Fruit fly (Drosophila melanogaster) whole organism, adult: ENCODE measurements around the gene CG10445.

ENCODE experiments used
- CG11617 ChIP-seq: fragments of 200-800 bp; sonication (Bioruptor generic); optimal IDR thresholded peaks from 2 replicates; lab custom pipeline; 2017; ENCODE audit warnings: mild to moderate bottlenecking, missing biosample characterization, missing genetic modification reagents, missing genetic modification characterization
- CG12768 ChIP-seq: fragments of 200-800 bp; sonication (Bioruptor generic); optimal IDR thresholded peaks from 2 replicates; lab custom pipeline; 2017; ENCODE audit warnings: missing biosample characterization, missing genetic modification characterization, mild to moderate bottlenecking, moderate library complexity, missing genetic modification reagents
- CG14711 ChIP-seq: fragments of 200-800 bp; sonication (Bioruptor generic); optimal IDR thresholded peaks from 2 replicates; lab custom pipeline; 2018; ENCODE audit warnings: missing biosample characterization, mild to moderate bottlenecking, missing genetic modification characterization, moderate library complexity
- CG1620 ChIP-seq: fragments of 200-800 bp; sonication (Bioruptor generic); optimal IDR thresholded peaks from 2 replicates; lab custom pipeline; 2016; ENCODE audit warnings: missing biosample characterization, missing genetic modification characterization
- CG33017 ChIP-seq: fragments of 200-800 bp; sonication (Bioruptor generic); optimal IDR thresholded peaks from 2 replicates; lab custom pipeline; 2018; ENCODE audit warnings: missing biosample characterization, mild to moderate bottlenecking, missing genetic modification characterization, moderate library complexity
- CG5204 ChIP-seq: fragments of 200-800 bp; sonication (Bioruptor generic); optimal IDR thresholded peaks from 2 replicates; lab custom pipeline; 2016; ENCODE audit warnings: missing biosample characterization, missing genetic modification characterization
- CG7045 ChIP-seq: fragments of 200-800 bp; sonication (Bioruptor generic); optimal IDR thresholded peaks from 2 replicates; lab custom pipeline; 2017; ENCODE audit warnings: missing biosample characterization, mild to moderate bottlenecking, missing genetic modification characterization
- CG7101 ChIP-seq: fragments of 200-800 bp; sonication (Bioruptor generic); optimal IDR thresholded peaks from 2 replicates; lab custom pipeline; 2018; ENCODE audit warnings: missing biosample characterization, mild to moderate bottlenecking, missing genetic modification characterization, moderate library complexity
- Clk ChIP-seq: fragments of 200-800 bp; sonication (Bioruptor generic); optimal IDR thresholded peaks from 2 replicates; lab custom pipeline; 2017; ENCODE audit warnings: missing biosample characterization, missing genetic modification characterization
- Crg-1 ChIP-seq: fragments of 200-800 bp; sonication (Bioruptor generic); optimal IDR thresholded peaks from 2 replicates; lab custom pipeline; 2016; ENCODE audit warnings: missing biosample characterization, missing genetic modification characterization
- Hr96 ChIP-seq: fragments of 200-800 bp; sonication (Bioruptor generic); optimal IDR thresholded peaks from 2 replicates; lab custom pipeline; 2016; ENCODE audit warnings: missing biosample characterization, missing genetic modification characterization
- Mnt ChIP-seq: fragments of 200-800 bp; sonication (Bioruptor generic); optimal IDR thresholded peaks from 2 replicates; lab custom pipeline; 2016; ENCODE audit warnings: missing biosample characterization, mild to moderate bottlenecking, missing genetic modification characterization
- bab1 ChIP-seq: fragments of 200-800 bp; sonication (Bioruptor generic); optimal IDR thresholded peaks from 3 replicates; lab custom pipeline; 2019; ENCODE audit warnings: missing biosample characterization, mild to moderate bottlenecking, missing genetic modification characterization, moderate library complexity
- cic ChIP-seq: fragments of 200-800 bp; sonication (Bioruptor generic); optimal IDR thresholded peaks from 2 replicates; lab custom pipeline; 2017; ENCODE audit warnings: missing biosample characterization, mild to moderate bottlenecking, missing genetic modification characterization, moderate library complexity
- cnc ChIP-seq, 2 experiments: fragments of >200 bp; optimal IDR thresholded peaks; 2 replicates each; lab custom pipeline; 2017
- kay ChIP-seq: fragments of 200-800 bp; sonication (Bioruptor generic); peaks from one replicate; lab custom pipeline; 2016; ENCODE audit warnings: missing biosample characterization, missing genetic modification characterization, borderline replicate concordance
- ovo ChIP-seq: fragments of 200-800 bp; sonication (Bioruptor generic); optimal IDR thresholded peaks from 2 replicates; lab custom pipeline; 2016; ENCODE audit warnings: missing biosample characterization, missing genetic modification characterization
- pad ChIP-seq: fragments of 200-800 bp; sonication (Bioruptor generic); optimal IDR thresholded peaks from 3 replicates; lab custom pipeline; 2017; ENCODE audit warnings: missing biosample characterization, missing genetic modification characterization, mild to moderate bottlenecking, moderate library complexity, missing genetic modification reagents
- tj ChIP-seq: fragments of 200-800 bp; sonication (Bioruptor generic); optimal IDR thresholded peaks from 3 replicates; lab custom pipeline; 2017; ENCODE audit warnings: missing biosample characterization, mild to moderate bottlenecking, missing genetic modification characterization, moderate library complexity
- toe ChIP-seq: fragments of 200-800 bp; sonication (Bioruptor generic); optimal IDR thresholded peaks from 2 replicates; lab custom pipeline; 2016; ENCODE audit warnings: missing biosample characterization, missing genetic modification characterization

CG10445 gene

DNA sequence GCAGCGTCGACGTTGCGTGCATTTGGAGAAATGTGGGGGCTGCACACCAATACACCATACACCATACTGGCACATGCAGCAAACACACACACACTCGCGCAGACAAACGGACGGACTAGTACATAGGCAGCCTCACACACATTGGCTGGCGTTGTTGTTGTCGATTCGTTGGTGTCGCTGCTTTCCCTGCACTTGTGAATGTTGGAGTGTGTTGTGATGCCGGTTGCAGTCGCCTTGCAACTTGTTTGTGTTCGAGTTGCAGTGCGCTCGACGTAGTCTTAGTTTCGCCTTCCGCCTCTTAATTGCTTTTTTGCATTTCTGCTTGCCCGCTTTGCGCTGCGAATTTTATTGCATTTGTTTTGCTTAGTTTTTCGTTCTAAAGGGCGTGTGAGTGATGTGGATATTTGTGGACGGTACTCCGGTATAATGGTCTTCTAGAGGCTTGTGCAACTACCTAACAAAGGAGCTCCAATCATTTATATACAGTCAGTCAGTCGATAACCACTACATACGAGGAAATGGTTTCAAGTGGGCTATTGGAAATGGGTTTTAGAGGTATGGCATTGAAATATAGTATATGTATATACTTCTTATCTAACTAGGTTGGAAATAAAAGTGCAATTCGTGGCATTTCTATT is 43.5 kb upstream of the CG10445 start:
- TF ChIP-seq CG14711 (tag; lab: Kevin White, UChicago): no peak
- TF ChIP-seq bab1 (GFP tag; lab: Kevin White, UChicago): peak; percentile 15
- TF ChIP-seq tj (GFP tag; lab: Kevin White, UChicago): peak; percentile 5
- no peak for TF ChIP-seq ovo (GFP tag; lab: Kevin White, UChicago)
- no peak for TF ChIP-seq CG12768 (GFP tag; lab: Kevin White, UChicago)
- no peak for TF ChIP-seq Clk
- no peak for TF ChIP-seq cnc (optimal IDR thresholded peaks at IDR 0.05; lab: Kevin White, UChicago)
- TF ChIP-seq Hr96 (GFP tag; lab: Kevin White, UChicago): no peak
- peak; percentile 40 for TF ChIP-seq cic (GFP tag; lab: Kevin White, UChicago)
- no peak for TF ChIP-seq toe (GFP tag; lab: Kevin White, UChicago)
- TF ChIP-seq Crg-1 (GFP tag; lab: Kevin White, UChicago): no peak
- TF ChIP-seq kay: peak; percentile 79
- no peak for TF ChIP-seq CG11617
- TF ChIP-seq CG7045: no peak
- no peak for TF ChIP-seq CG33017 (tag; lab: Kevin White, UChicago)
- TF ChIP-seq Mnt (GFP tag; lab: Kevin White, UChicago): peak; percentile 66
- no peak for TF ChIP-seq CG5204
- TF ChIP-seq pad (GFP tag; lab: Kevin White, UChicago): no peak
- no peak for TF ChIP-seq CG7101 (tag; lab: Kevin White, UChicago)
- TF ChIP-seq CG1620 (GFP tag; lab: Kevin White, UChicago): no peak

DNA sequence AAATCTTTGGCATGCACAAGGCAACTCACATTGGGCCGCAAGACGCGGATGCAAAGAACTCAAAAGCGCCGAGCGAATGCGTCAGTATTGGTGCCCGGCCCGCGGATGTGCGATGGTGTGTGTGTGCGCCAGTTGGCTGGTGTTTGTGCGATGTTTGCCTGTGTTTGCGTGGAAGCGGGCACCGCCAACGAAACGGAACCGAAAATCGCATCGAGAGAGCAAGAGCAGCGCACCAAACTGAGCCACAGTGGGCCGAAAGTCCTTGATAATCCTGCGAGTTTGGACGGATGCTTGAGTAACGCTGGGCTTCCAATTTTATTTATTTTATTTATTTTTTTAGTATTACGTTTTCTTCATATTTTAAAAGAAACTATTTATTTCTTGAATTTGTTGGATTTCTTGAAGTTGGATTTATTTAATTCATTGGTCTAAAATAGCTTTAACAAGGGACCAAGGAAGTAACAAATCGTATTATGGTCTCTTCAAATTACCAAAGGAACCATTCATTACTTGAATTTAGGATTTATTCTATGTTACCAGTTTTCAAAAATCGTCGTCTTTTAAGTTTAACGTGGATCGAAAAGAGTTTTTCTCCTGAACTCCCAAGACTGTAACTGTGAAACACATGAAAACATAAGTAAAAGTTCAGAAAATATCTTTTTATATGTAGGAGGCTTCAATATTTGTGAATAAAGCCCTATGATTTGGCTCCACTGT is 42.8 kb upstream of the CG10445 start:
- no peak for TF ChIP-seq CG14711 (tag; lab: Kevin White, UChicago)
- TF ChIP-seq ovo (GFP tag; lab: Kevin White, UChicago): no peak
- no peak for TF ChIP-seq cnc (optimal IDR thresholded peaks at IDR 0.05; lab: Kevin White, UChicago)
- peak; percentile 34 for TF ChIP-seq CG12768 (GFP tag; lab: Kevin White, UChicago)
- TF ChIP-seq Hr96 (GFP tag; lab: Kevin White, UChicago): peak; percentile 2
- peak; percentile 16 for TF ChIP-seq toe (GFP tag; lab: Kevin White, UChicago)
- TF ChIP-seq CG5204: peak; percentile 56
- peak; percentile 69 for TF ChIP-seq Mnt (GFP tag; lab: Kevin White, UChicago)
- TF ChIP-seq CG33017 (tag; lab: Kevin White, UChicago): no peak
- TF ChIP-seq bab1 (GFP tag; lab: Kevin White, UChicago): no peak
- no peak for TF ChIP-seq Clk
- TF ChIP-seq Crg-1 (GFP tag; lab: Kevin White, UChicago): no peak
- TF ChIP-seq tj (GFP tag; lab: Kevin White, UChicago): peak; percentile 3
- TF ChIP-seq pad (GFP tag; lab: Kevin White, UChicago): peak; percentile 13
- peak; percentile 43 for TF ChIP-seq CG7045
- no peak for TF ChIP-seq CG1620 (GFP tag; lab: Kevin White, UChicago)
- TF ChIP-seq CG7101 (tag; lab: Kevin White, UChicago): no peak
- peak; percentile 75 for TF ChIP-seq CG11617
- no peak for TF ChIP-seq kay
- TF ChIP-seq cic (GFP tag; lab: Kevin White, UChicago): no peak

DNA sequence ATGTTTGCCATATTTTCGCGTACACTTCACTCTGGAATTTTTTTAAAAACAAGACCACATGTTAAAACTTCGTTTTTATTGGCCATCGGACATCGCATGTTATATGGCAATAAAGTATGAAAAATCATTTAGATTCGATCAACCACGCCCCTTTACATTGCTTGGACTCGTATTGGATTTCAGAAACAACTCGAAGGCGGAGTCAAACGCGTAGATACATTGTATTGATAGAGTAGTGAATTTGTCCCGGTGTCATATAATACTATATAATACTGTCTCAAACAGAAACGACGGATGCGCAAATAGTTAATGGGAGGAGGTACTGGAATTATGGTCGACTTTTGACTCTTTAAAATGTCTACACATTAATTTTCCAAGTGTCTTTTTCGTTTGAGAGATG is 41.2 kb upstream of the CG10445 start:
- TF ChIP-seq CG7045 (no peak), CG11617 (no peak), CG1620 (GFP tag; lab: Kevin White, UChicago) (no peak), ovo (GFP tag; lab: Kevin White, UChicago) (no peak), CG5204 (no peak), Hr96 (GFP tag; lab: Kevin White, UChicago) (no peak), Crg-1 (GFP tag; lab: Kevin White, UChicago) (no peak), toe (GFP tag; lab: Kevin White, UChicago) (no peak), cnc (optimal IDR thresholded peaks at IDR 0.05; lab: Kevin White, UChicago) (no peak), CG7101 (tag; lab: Kevin White, UChicago) (no peak), Clk (no peak), CG33017 (tag; lab: Kevin White, UChicago) (no peak), CG12768 (GFP tag; lab: Kevin White, UChicago) (no peak), bab1 (GFP tag; lab: Kevin White, UChicago) (no peak), kay (no peak)

DNA sequence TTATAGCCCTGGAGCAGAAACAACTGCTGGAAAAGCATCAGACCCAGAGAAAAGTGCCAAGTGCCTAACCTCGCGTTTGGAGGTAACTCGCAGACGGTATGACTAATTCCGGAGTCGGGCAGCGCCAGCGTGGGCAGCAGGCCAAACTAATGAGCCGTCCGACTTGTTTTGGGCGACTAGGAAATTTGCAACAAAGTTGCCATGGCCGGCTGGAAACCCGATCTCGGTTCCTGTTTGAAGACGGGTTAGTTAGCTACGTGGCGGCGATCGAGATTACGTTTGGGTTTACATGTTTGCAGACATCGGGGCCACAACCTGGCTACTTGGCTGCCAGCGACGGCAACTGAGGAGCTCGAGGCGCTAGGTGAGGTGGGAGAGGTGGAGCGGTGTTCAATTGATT is 36.9 kb upstream of the CG10445 start:
- TF ChIP-seq CG12768 (GFP tag; lab: Kevin White, UChicago) (no peak), CG14711 (tag; lab: Kevin White, UChicago) (no peak)

DNA sequence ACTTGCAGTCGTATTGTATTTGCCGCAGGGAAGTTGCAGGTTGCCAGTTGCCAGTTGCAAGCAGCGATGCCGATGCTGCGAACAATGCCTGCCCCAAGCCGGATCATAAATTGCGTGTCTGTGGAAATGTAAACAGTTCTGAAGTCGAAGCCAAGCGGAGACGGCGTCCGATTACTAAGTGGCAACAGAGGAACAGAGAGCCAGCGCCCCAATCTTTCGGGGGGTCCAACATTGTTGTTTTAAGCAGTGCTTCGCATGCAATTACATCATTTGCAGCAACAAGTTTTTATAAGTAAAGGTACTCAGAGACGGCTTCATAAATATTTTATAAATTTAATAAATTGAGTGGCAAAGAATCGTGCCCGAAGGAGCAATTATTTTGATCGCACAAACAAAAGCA is 34.4 kb upstream of the CG10445 start:
- no peak for TF ChIP-seq Mnt (GFP tag; lab: Kevin White, UChicago)
- TF ChIP-seq CG1620 (GFP tag; lab: Kevin White, UChicago): no peak
- no peak for TF ChIP-seq CG12768 (GFP tag; lab: Kevin White, UChicago)
- TF ChIP-seq CG5204: no peak
- TF ChIP-seq toe (GFP tag; lab: Kevin White, UChicago): no peak
- no peak for TF ChIP-seq CG14711 (tag; lab: Kevin White, UChicago)
- no peak for TF ChIP-seq CG7045
- TF ChIP-seq CG11617: no peak
- TF ChIP-seq cic (GFP tag; lab: Kevin White, UChicago): no peak
- no peak for TF ChIP-seq ovo (GFP tag; lab: Kevin White, UChicago)
- TF ChIP-seq Hr96 (GFP tag; lab: Kevin White, UChicago): no peak
- no peak for TF ChIP-seq CG33017 (tag; lab: Kevin White, UChicago)
